Fruit fly (Drosophila melanogaster): ENCODE data around the gene Galk.

The Galk gene

dm6 chr3L:8985848-8986320 is at the start of gene Galk (continued):
- TF ChIP-seq hkb (optimal IDR thresholded peaks at IDR 0.05) (no peak), hkb (GFP tag; IDR thresholded peaks at IDR 0.05) (peak; percentile 65), CG11504 (tag; optimal IDR thresholded peaks at IDR 0.05) (peak; percentile 36), MESR4 (GFP tag; optimal IDR thresholded peaks at IDR 0.05) (no peak), vfl (GFP tag; optimal IDR thresholded peaks at IDR 0.05) (peak; percentile 16), peb (GFP tag; IDR thresholded peaks at IDR 0.05) (no peak), PHDP (tag; optimal IDR thresholded peaks at IDR 0.05) (peak; percentile 52), Ada2b (GFP tag; IDR thresholded peaks at IDR 0.05) (peak; percentile 67), sc (optimal IDR thresholded peaks at IDR 0.05) (no peak), sc (GFP tag; optimal IDR thresholded peaks at IDR 0.05) (peak; percentile 2), sisA (GFP tag; IDR thresholded peaks at IDR 0.05) (peak; percentile 32; the same call in 1 of the 2 replicates), CG9609 (GFP tag; optimal IDR thresholded peaks at IDR 0.05) (peak; percentile 62), ash1 (GFP tag; optimal IDR thresholded peaks at IDR 0.05) (no peak), jigr1 (GFP tag; IDR thresholded peaks at IDR 0.05) (no peak), sens (GFP tag) (peak; percentile 65), CG10267 (tag; optimal IDR thresholded peaks at IDR 0.05) (no peak), unpg (GFP tag; optimal IDR thresholded peaks at IDR 0.05) (peak; percentile 48), CG30403 (GFP tag; optimal IDR thresholded peaks at IDR 0.05) (peak; percentile 22), CG32767 (GFP tag; IDR thresholded peaks at IDR 0.05) (no peak), Hr51 (GFP tag; optimal IDR thresholded peaks at IDR 0.05) (peak in 1 of 2 experiments; percentile 25), CG4360 (GFP tag; IDR thresholded peaks at IDR 0.05) (no peak), inv (GFP tag; IDR thresholded peaks at IDR 0.05; ENCODE audit: partially characterized antibody) (no peak), exex (tag; optimal IDR thresholded peaks at IDR 0.05) (peak; percentile 81), her (GFP tag; optimal IDR thresholded peaks at IDR 0.05) (peak; percentile 65), Mrtf (GFP tag; IDR thresholded peaks at IDR 0.05) (peak; percentile 52; the same call in 1 of the 3 replicates), gsb (GFP tag; IDR thresholded peaks at IDR 0.05) (peak; percentile 75), CG3847 (GFP tag; IDR thresholded peaks at IDR 0.05) (peak; percentile 63; the same call in 1 of the 2 replicates), Asciz (GFP tag; optimal IDR thresholded peaks at IDR 0.05) (peak; percentile 74), NFAT (GFP tag; IDR thresholded peaks at IDR 0.05) (peak; percentile 87), org-1 (GFP tag; optimal IDR thresholded peaks at IDR 0.05) (peak; percentile 16), CG6175 (GFP tag; IDR thresholded peaks at IDR 0.05) (no peak), z (GFP tag; IDR thresholded peaks at IDR 0.05) (no peak), kni (GFP tag; optimal IDR thresholded peaks at IDR 0.05) (peak; percentile 75), CG17361 (GFP tag; IDR thresholded peaks at IDR 0.05) (no peak; the same call in 2 of the 3 replicates), trh (GFP tag; optimal IDR thresholded peaks at IDR 0.05) (no peak), Usf (GFP tag; optimal IDR thresholded peaks at IDR 0.05) (no peak), Sry-β (GFP tag; optimal IDR thresholded peaks at IDR 0.05) (no peak), CG7271 (tag; optimal IDR thresholded peaks at IDR 0.05) (no peak), CG7987 (GFP tag; optimal IDR thresholded peaks at IDR 0.05) (peak; percentile 33), pb (GFP tag; optimal IDR thresholded peaks at IDR 0.05) (no peak), Xrp1 (GFP tag; IDR thresholded peaks at IDR 0.05) (no peak; the same call in 1 of the 2 replicates), CG11723 (GFP tag; optimal IDR thresholded peaks at IDR 0.05) (no peak), Ets97D (GFP tag; optimal IDR thresholded peaks at IDR 0.05) (peak; percentile 11), CG3838 (GFP tag; optimal IDR thresholded peaks at IDR 0.05) (peak; percentile 16), Taf1 (GFP tag; IDR thresholded peaks at IDR 0.05) (peak; percentile 79), CG34422 (GFP tag; IDR thresholded peaks at IDR 0.05) (no peak), CG10321 (GFP tag; IDR thresholded peaks at IDR 0.05) (no peak), CG15601 (tag; optimal IDR thresholded peaks at IDR 0.05) (peak; percentile 82), ems (GFP tag; optimal IDR thresholded peaks at IDR 0.05) (peak; percentile 30), CG18764 (GFP tag; optimal IDR thresholded peaks at IDR 0.05) (no peak), CG30431 (GFP tag; optimal IDR thresholded peaks at IDR 0.05) (no peak), ac (GFP tag; optimal IDR thresholded peaks at IDR 0.05) (no peak)
